Worm (Caenorhabditis elegans): ENCODE results near the gene F48G7.5.

- TF ChIP-seq him-1 (tag; optimal IDR thresholded peaks at IDR 0.05) (no peak), dao-5 (tag; optimal IDR thresholded peaks at IDR 0.05) (no peak), W03F9.2 (tag; optimal IDR thresholded peaks at IDR 0.05) (no peak)
Measured at ce11 chrV:610217-610616, 12.5 kb downstream of the F48G7.5 start, which contains the start of gene nhr-90.
